Fruit fly (Drosophila melanogaster) whole organism, adult: Measurements from ENCODE around the gene CG16888.

Experiments used
- CG1620 ChIP-seq: fragments of 200-800 bp; sonication (Bioruptor generic); optimal IDR thresholded peaks from 2 replicates; lab custom pipeline; 2016; ENCODE audit warnings: missing biosample characterization, missing genetic modification characterization
- CG7045 ChIP-seq: fragments of 200-800 bp; sonication (Bioruptor generic); optimal IDR thresholded peaks from 2 replicates; lab custom pipeline; 2017; ENCODE audit warnings: missing biosample characterization, mild to moderate bottlenecking, missing genetic modification characterization
- Clk ChIP-seq: fragments of 200-800 bp; sonication (Bioruptor generic); optimal IDR thresholded peaks from 2 replicates; lab custom pipeline; 2017; ENCODE audit warnings: missing biosample characterization, missing genetic modification characterization
- Crg-1 ChIP-seq: fragments of 200-800 bp; sonication (Bioruptor generic); optimal IDR thresholded peaks from 2 replicates; lab custom pipeline; 2016; ENCODE audit warnings: missing biosample characterization, missing genetic modification characterization
- Hr96 ChIP-seq: fragments of 200-800 bp; sonication (Bioruptor generic); optimal IDR thresholded peaks from 2 replicates; lab custom pipeline; 2016; ENCODE audit warnings: missing biosample characterization, missing genetic modification characterization
- Mnt ChIP-seq: fragments of 200-800 bp; sonication (Bioruptor generic); optimal IDR thresholded peaks from 2 replicates; lab custom pipeline; 2016; ENCODE audit warnings: missing biosample characterization, mild to moderate bottlenecking, missing genetic modification characterization
- cnc ChIP-seq, 2 experiments: fragments of >200 bp; optimal IDR thresholded peaks; 2 replicates each; lab custom pipeline; 2017
- pad ChIP-seq: fragments of 200-800 bp; sonication (Bioruptor generic); optimal IDR thresholded peaks from 3 replicates; lab custom pipeline; 2017; ENCODE audit warnings: missing biosample characterization, missing genetic modification characterization, mild to moderate bottlenecking, moderate library complexity, missing genetic modification reagents
- toe ChIP-seq: fragments of 200-800 bp; sonication (Bioruptor generic); optimal IDR thresholded peaks from 2 replicates; lab custom pipeline; 2016; ENCODE audit warnings: missing biosample characterization, missing genetic modification characterization

- TF ChIP-seq Hr96 (GFP tag; lab: Kevin White, UChicago) (no peak), toe (GFP tag; lab: Kevin White, UChicago) (no peak), Clk (GFP tag; lab: Kevin White, UChicago) (no peak), pad (GFP tag; lab: Kevin White, UChicago) (no peak), CG1620 (GFP tag; lab: Kevin White, UChicago) (no peak), Crg-1 (GFP tag; lab: Kevin White, UChicago) (no peak), cnc (optimal IDR thresholded peaks at IDR 0.05; lab: Kevin White, UChicago) (no peak), Mnt (GFP tag; lab: Kevin White, UChicago) (no peak), CG7045 (GFP tag; lab: Kevin White, UChicago) (no peak)
Measured at dm6 chr2L:13820176-13820575, 7.1 kb upstream of the CG16888 start.
